Worm (Caenorhabditis elegans) whole organism, late embryonic: ENCODE results near the gene npr-4.

Source experiments
- C38D4.7 ChIP-seq: fragments of 200-800 bp; sonication (Bioruptor generic); optimal IDR thresholded peaks from 2 replicates; lab custom pipeline; 2018; ENCODE audit warnings: mild to moderate bottlenecking, missing genetic modification characterization, moderate library complexity, missing compliant biosample characterization
- K02D7.2 ChIP-seq: sonication (generic microtip); optimal IDR thresholded peaks from 2 replicates; lab custom pipeline; 2017; ENCODE audit warnings: mild to moderate bottlenecking, missing genetic modification characterization, missing compliant biosample characterization
- ceh-18 ChIP-seq: sonication (generic microtip); optimal IDR thresholded peaks from 2 replicates; lab custom pipeline; 2016; ENCODE audit warnings: missing genetic modification characterization, missing compliant biosample characterization
- ceh-19 ChIP-seq: fragments of 200-800 bp; sonication (Bioruptor generic); optimal IDR thresholded peaks from 2 replicates; lab custom pipeline; 2018; ENCODE audit warnings: mild to moderate bottlenecking, missing genetic modification characterization, missing compliant biosample characterization
- ceh-22 ChIP-seq: sonication (generic microtip); optimal IDR thresholded peaks from 2 replicates; lab custom pipeline; 2017; ENCODE audit warnings: missing biosample characterization, missing genetic modification characterization
- ceh-31 ChIP-seq: sonication (generic microtip); optimal IDR thresholded peaks from 2 replicates; lab custom pipeline; 2016; ENCODE audit warnings: missing genetic modification characterization, missing compliant biosample characterization
- ceh-34 ChIP-seq: sonication (generic microtip); optimal IDR thresholded peaks from 2 replicates; lab custom pipeline; 2016; ENCODE audit warnings: mild to moderate bottlenecking, missing genetic modification characterization, missing compliant biosample characterization
- ceh-6 ChIP-seq: fragments of 200-800 bp; sonication (Bioruptor generic); optimal IDR thresholded peaks from 2 replicates; lab custom pipeline; 2018; ENCODE audit warnings: mild to moderate bottlenecking, missing genetic modification characterization, missing compliant biosample characterization
- ceh-9 ChIP-seq: sonication (generic microtip); optimal IDR thresholded peaks from 2 replicates; lab custom pipeline; 2016; ENCODE audit warnings: mild to moderate bottlenecking, missing genetic modification characterization, inconsistent platforms, missing compliant biosample characterization
- dmd-4 ChIP-seq: sonication (generic microtip); optimal IDR thresholded peaks from 2 replicates; lab custom pipeline; 2016; ENCODE audit warnings: borderline replicate concordance, missing genetic modification characterization, missing compliant biosample characterization
- dve-1 ChIP-seq: sonication (generic microtip); optimal IDR thresholded peaks from 2 replicates; lab custom pipeline; 2017; ENCODE audit warnings: antibody characterized with exemption, mild to moderate bottlenecking, missing genetic modification characterization, missing compliant biosample characterization
- elt-2 ChIP-seq: sonication (generic microtip); optimal IDR thresholded peaks from 2 replicates; lab custom pipeline; 2016; ENCODE audit warnings: missing genetic modification reagents, missing genetic modification characterization, missing compliant biosample characterization
- elt-4 ChIP-seq: sonication (generic microtip); optimal IDR thresholded peaks from 2 replicates; lab custom pipeline; 2016; ENCODE audit warnings: missing genetic modification characterization, missing compliant biosample characterization
- gmeb-2 ChIP-seq: sonication (generic microtip); optimal IDR thresholded peaks from 2 replicates; lab custom pipeline; 2016; ENCODE audit warnings: missing genetic modification characterization, inconsistent platforms, missing compliant biosample characterization
- hlh-30 ChIP-seq: sonication (generic microtip); optimal IDR thresholded peaks from 2 replicates; lab custom pipeline; 2017; ENCODE audit warnings: antibody characterized with exemption, missing genetic modification characterization, missing compliant biosample characterization; ENCODE audit not compliant: insufficient read depth
- hlh-8 ChIP-seq: sonication (generic microtip); optimal IDR thresholded peaks from 2 replicates; lab custom pipeline; 2016; ENCODE audit warnings: missing genotype, missing genetic modification characterization, missing compliant biosample characterization
- lim-6 ChIP-seq: sonication (generic microtip); optimal IDR thresholded peaks from 2 replicates; lab custom pipeline; 2016; ENCODE audit warnings: missing genetic modification characterization, missing compliant biosample characterization
- nfya-1 ChIP-seq: sonication (generic microtip); optimal IDR thresholded peaks from 2 replicates; lab custom pipeline; 2017; ENCODE audit warnings: missing genetic modification characterization, mild to moderate bottlenecking, missing compliant biosample characterization, antibody characterized with exemption, moderate library complexity
- odd-2 ChIP-seq: sonication (generic microtip); optimal IDR thresholded peaks from 2 replicates; lab custom pipeline; 2017; ENCODE audit warnings: antibody characterized with exemption, mild to moderate bottlenecking, missing genetic modification characterization, missing compliant biosample characterization
- pag-3 ChIP-seq: sonication (generic microtip); optimal IDR thresholded peaks from 2 replicates; lab custom pipeline; 2016; ENCODE audit warnings: missing compliant biosample characterization, missing genetic modification characterization, borderline replicate concordance
- pat-9 ChIP-seq: fragments of 200-800 bp; sonication (Bioruptor generic); optimal IDR thresholded peaks from 2 replicates; lab custom pipeline; 2018; ENCODE audit warnings: mild to moderate bottlenecking, missing genetic modification characterization, moderate library complexity, missing compliant biosample characterization
- pax-1 ChIP-seq: fragments of 150-350 bp; optimal IDR thresholded peaks from 2 replicates; lab custom pipeline; 2014; ENCODE audit warnings: missing biosample characterization, missing genetic modification characterization
- pha-2 ChIP-seq: sonication (generic microtip); optimal IDR thresholded peaks from 2 replicates; lab custom pipeline; 2017; ENCODE audit warnings: mild to moderate bottlenecking, missing genetic modification characterization, missing compliant biosample characterization
- pha-4 ChIP-seq: fragments of 150-350 bp; optimal IDR thresholded peaks from 2 replicates; lab custom pipeline; 2018; ENCODE audit warnings: missing biosample characterization, missing genetic modification reagents, missing genetic modification characterization
- pros-1 ChIP-seq: fragments of 150-350 bp; optimal IDR thresholded peaks from 2 replicates; lab custom pipeline; 2014; ENCODE audit warnings: missing biosample characterization, missing genetic modification reagents, missing genetic modification characterization
- ref-2 ChIP-seq: sonication (generic microtip); optimal IDR thresholded peaks from 2 replicates; lab custom pipeline; 2016; ENCODE audit warnings: missing genetic modification characterization, missing compliant biosample characterization
- ttx-3 ChIP-seq: sonication (generic microtip); optimal IDR thresholded peaks from 2 replicates; lab custom pipeline; 2016; ENCODE audit warnings: missing genetic modification reagents, missing genetic modification characterization, missing compliant biosample characterization
- unc-42 ChIP-seq: sonication (generic microtip); optimal IDR thresholded peaks from 2 replicates; lab custom pipeline; 2016; ENCODE audit warnings: missing genotype, missing genetic modification characterization, missing compliant biosample characterization
- unc-86 ChIP-seq: sonication (generic microtip); optimal IDR thresholded peaks from 2 replicates; lab custom pipeline; 2016; ENCODE audit warnings: missing genetic modification characterization, missing compliant biosample characterization
- zip-5 ChIP-seq: sonication (generic microtip); optimal IDR thresholded peaks from 2 replicates; lab custom pipeline; 2016; ENCODE audit warnings: missing genetic modification characterization, missing compliant biosample characterization
- ztf-16 ChIP-seq: sonication (generic microtip); optimal IDR thresholded peaks from 2 replicates; lab custom pipeline; 2017; ENCODE audit warnings: missing genetic modification characterization, missing compliant biosample characterization

The npr-4 gene

ce11 chrX:12532405-12532804 is 19.1 kb downstream of the npr-4 start:
- TF ChIP-seq pha-4 (tag; lab: Kevin White, UChicago) (no peak), ceh-19 (GFP tag; lab: Kevin White, UChicago) (no peak), ceh-9 (no peak), ceh-31 (tag; lab: Kevin White, UChicago) (peak; percentile 42), lim-6 (no peak), hlh-30 (tag; lab: Kevin White, UChicago) (no peak)

- TF ChIP-seq pros-1 (tag; lab: Kevin White, UChicago) (no peak), ceh-19 (GFP tag; lab: Kevin White, UChicago) (no peak), pha-4 (tag; lab: Kevin White, UChicago) (no peak), elt-2 (no peak), ref-2 (tag; lab: Kevin White, UChicago) (no peak), ceh-6 (GFP tag; lab: Kevin White, UChicago) (no peak)
These were observed 26.1 kb downstream of the npr-4 start, which contains the start of gene scd-1 for ce11 chrX:12525359-12525839. Gene scd-1, minus strand, starts transcription at chrX:12525789.

- TF ChIP-seq unc-42 (tag; lab: Kevin White, UChicago) (peak; percentile 17), C38D4.7 (no peak)
These were observed 27.0 kb downstream of the npr-4 start for ce11 chrX:12524514-12524913.

ce11 chrX:12523071-12523483 is 28.4 kb downstream of the npr-4 start:
- TF ChIP-seq unc-86 (tag; lab: Kevin White, UChicago), result no peak
- TF ChIP-seq ceh-18, result peak; percentile 9
- TF ChIP-seq ceh-34 (tag; lab: Kevin White, UChicago), result no peak

DNA sequence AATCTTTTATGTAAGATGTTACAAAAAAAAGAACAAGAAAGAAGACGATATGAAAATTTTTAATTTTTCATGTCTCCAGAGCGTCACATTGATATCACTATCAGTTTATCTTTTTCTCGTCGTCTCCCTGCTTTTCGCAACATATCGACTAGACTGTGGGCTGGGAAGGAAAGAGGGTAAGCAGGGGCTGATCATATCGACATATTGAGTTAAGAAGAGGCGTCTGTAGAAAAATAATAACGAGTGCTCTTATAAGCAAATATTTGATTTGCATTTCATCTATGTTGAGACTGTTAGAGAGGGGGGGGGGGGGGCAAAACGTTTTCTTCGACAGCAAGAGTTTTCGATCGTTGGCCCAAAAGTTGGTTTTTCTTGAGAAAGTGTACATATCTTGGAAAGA is 32.5 kb downstream of the npr-4 start:
- TF ChIP-seq hlh-30 (tag; lab: Kevin White, UChicago), result no peak
- no peak for TF ChIP-seq pag-3 (tag; lab: Kevin White, UChicago)

DNA sequence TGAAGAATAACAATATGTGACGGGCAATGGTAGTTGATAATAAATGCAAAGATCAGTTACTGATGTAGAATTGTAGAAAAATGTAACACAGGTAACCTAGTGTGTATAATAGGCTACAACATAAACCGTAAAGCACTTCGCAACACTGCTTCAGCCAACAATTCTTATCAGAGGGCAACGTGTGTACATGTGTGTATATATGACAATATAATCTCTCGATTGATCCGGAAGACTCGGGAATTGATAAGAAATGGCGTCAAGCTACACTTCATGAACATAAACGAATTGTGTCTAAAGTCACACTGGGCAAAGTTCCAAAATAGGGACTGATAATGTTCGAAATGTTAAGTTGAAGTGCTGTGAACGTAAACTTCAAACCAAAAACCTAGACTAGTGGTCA is 33.0 kb downstream of the npr-4 start:
- no peak for TF ChIP-seq K02D7.2 (tag; lab: Kevin White, UChicago)
- no peak for TF ChIP-seq pha-2
- no peak for TF ChIP-seq pax-1 (tag; lab: Kevin White, UChicago)
- no peak for TF ChIP-seq pat-9 (tag; lab: Kevin White, UChicago)
- TF ChIP-seq gmeb-2 (tag; lab: Kevin White, UChicago), result no peak
- no peak for TF ChIP-seq dve-1 (tag; lab: Kevin White, UChicago)
- no peak for TF ChIP-seq hlh-8 (tag; lab: Kevin White, UChicago)
- no peak for TF ChIP-seq lim-6
- no peak for TF ChIP-seq ceh-22 (tag; lab: Kevin White, UChicago)
- TF ChIP-seq elt-4 (tag; lab: Kevin White, UChicago), result no peak
- no peak for TF ChIP-seq hlh-30 (tag; lab: Kevin White, UChicago)
- TF ChIP-seq unc-42 (tag; lab: Kevin White, UChicago), result no peak
- no peak for TF ChIP-seq odd-2 (tag; lab: Kevin White, UChicago)
- no peak for TF ChIP-seq zip-5 (tag; lab: Kevin White, UChicago)
- TF ChIP-seq ttx-3 (tag; lab: Kevin White, UChicago), result no peak
- no peak for TF ChIP-seq ztf-16
- TF ChIP-seq nfya-1, result no peak
- TF ChIP-seq unc-86 (tag; lab: Kevin White, UChicago), result no peak
- TF ChIP-seq dmd-4 (tag; lab: Kevin White, UChicago), result no peak
